Worm (Caenorhabditis elegans): ENCODE measurements around the gene R160.6.
A peak's percentile ranks its signal among the peaks of the same experiment; 100 is the strongest.

The R160.6 gene

ce11 chrX:4386493-4386892 is 13.5 kb upstream of the R160.6 start:
- no peak for TF ChIP-seq lin-39 (tag; optimal IDR thresholded peaks at IDR 0.05)
- peak; percentile 41 for TF ChIP-seq gmeb-1 (tag; optimal IDR thresholded peaks at IDR 0.05)
- no peak for TF ChIP-seq ztf-4 (tag; optimal IDR thresholded peaks at IDR 0.05)
- no peak for TF ChIP-seq nhr-10 (tag; optimal IDR thresholded peaks at IDR 0.05)
- TF ChIP-seq ztf-1 (GFP tag; conservative IDR thresholded peaks at IDR 0.05) = no peak
- TF ChIP-seq nhr-25 (tag; optimal IDR thresholded peaks at IDR 0.05) = peak; percentile 71
- TF ChIP-seq sma-9 (GFP tag; optimal IDR thresholded peaks at IDR 0.05) = no peak
- no peak for TF ChIP-seq sma-9 (tag; optimal IDR thresholded peaks at IDR 0.05)

ce11 chrX:4383316-4383936 is 10.4 kb upstream of the R160.6 start, which contains the start of gene lst-2:
Gene lst-2 (minus strand): TSS chrX:4383366.
- TF ChIP-seq nhr-23 (tag; optimal IDR thresholded peaks at IDR 0.05) (no peak), unc-55 (GFP tag; optimal IDR thresholded peaks at IDR 0.05) (peak; percentile 11), sem-4 (tag; optimal IDR thresholded peaks at IDR 0.05) (no peak), R02D3.7 (tag; optimal IDR thresholded peaks at IDR 0.05) (no peak)

ce11 chrX:4377689-4378088 is 4.7 kb upstream of the R160.6 start, which contains the start of gene R160.12:
Gene R160.12 (minus strand): TSS chrX:4377789.
- no peak for TF ChIP-seq blmp-1 (tag; optimal IDR thresholded peaks at IDR 0.05; ENCODE audit: insufficient read depth)

- TF ChIP-seq gmeb-1 (tag; optimal IDR thresholded peaks at IDR 0.05) (no peak), crh-2 (tag; optimal IDR thresholded peaks at IDR 0.05) (no peak)
Observed at ce11 chrX:4376801-4377200, 3.8 kb upstream of the R160.6 start, which contains the start of gene R160.2. Gene R160.2 (minus strand): TSS chrX:4376901.

- no peak for TF ChIP-seq ceh-82 (tag; optimal IDR thresholded peaks at IDR 0.05)
- no peak for TF ChIP-seq alr-1 (tag; optimal IDR thresholded peaks at IDR 0.05)
- no peak for TF ChIP-seq elt-1 (tag; optimal IDR thresholded peaks at IDR 0.05)
- no peak for TF ChIP-seq zag-1 (tag; optimal IDR thresholded peaks at IDR 0.05)
- no peak for TF ChIP-seq C34F6.9 (tag; optimal IDR thresholded peaks at IDR 0.05)
- no peak for TF ChIP-seq unc-62 (GFP tag; optimal IDR thresholded peaks at IDR 0.05)
- TF ChIP-seq mab-5 (tag; optimal IDR thresholded peaks at IDR 0.05) = no peak
- no peak for TF ChIP-seq ztf-11 (tag; optimal IDR thresholded peaks at IDR 0.05)
- TF ChIP-seq nhr-11 (tag; optimal IDR thresholded peaks at IDR 0.05) = no peak
- no peak for TF ChIP-seq aly-2 (tag; optimal IDR thresholded peaks at IDR 0.05)
- no peak for TF ChIP-seq nhr-237 (tag; optimal IDR thresholded peaks at IDR 0.05)
- TF ChIP-seq nhr-21 (tag; optimal IDR thresholded peaks at IDR 0.05) = no peak
- no peak for TF ChIP-seq dmd-4 (tag; optimal IDR thresholded peaks at IDR 0.05)
- TF ChIP-seq nhr-129 (tag; optimal IDR thresholded peaks at IDR 0.05) = no peak
- TF ChIP-seq sem-4 (tag; optimal IDR thresholded peaks at IDR 0.05) = no peak
- TF ChIP-seq nhr-12 (tag; optimal IDR thresholded peaks at IDR 0.05) = no peak
- TF ChIP-seq nhr-10 (tag; optimal IDR thresholded peaks at IDR 0.05) = no peak
- no peak for TF ChIP-seq lsy-2 (tag; optimal IDR thresholded peaks at IDR 0.05)
- no peak for TF ChIP-seq nhr-6 (tag; optimal IDR thresholded peaks at IDR 0.05)
Observed at ce11 chrX:4371988-4372387, 1.0 kb downstream of the R160.6 start, which contains the start of gene R160.14. Gene R160.14 (minus strand): TSS chrX:4372088.

- no peak for TF ChIP-seq sma-3 (GFP tag; optimal IDR thresholded peaks at IDR 0.05)
- TF ChIP-seq blmp-1 (tag; optimal IDR thresholded peaks at IDR 0.05; ENCODE audit: insufficient read depth) = no peak
- no peak for TF ChIP-seq R02D3.7 (tag; optimal IDR thresholded peaks at IDR 0.05)
- TF ChIP-seq dmd-4 (tag; optimal IDR thresholded peaks at IDR 0.05) = no peak
- no peak for TF ChIP-seq nhr-25 (tag; optimal IDR thresholded peaks at IDR 0.05)
- no peak for TF ChIP-seq elt-1 (tag; optimal IDR thresholded peaks at IDR 0.05)
- no peak for TF ChIP-seq unc-55 (GFP tag; optimal IDR thresholded peaks at IDR 0.05)
- TF ChIP-seq ztf-11 (tag; optimal IDR thresholded peaks at IDR 0.05) = no peak
- TF ChIP-seq ceh-16 (tag; optimal IDR thresholded peaks at IDR 0.05) = no peak
- no peak for TF ChIP-seq snpc-4 (tag; optimal IDR thresholded peaks at IDR 0.05)
- no peak for TF ChIP-seq zag-1 (tag; optimal IDR thresholded peaks at IDR 0.05)
- no peak for TF ChIP-seq F13H6.1 (tag; optimal IDR thresholded peaks at IDR 0.05)
- no peak for TF ChIP-seq nhr-129 (tag; optimal IDR thresholded peaks at IDR 0.05)
- no peak for TF ChIP-seq nhr-77 (tag; optimal IDR thresholded peaks at IDR 0.05)
- no peak for TF ChIP-seq unc-39 (tag; optimal IDR thresholded peaks at IDR 0.05)
- TF ChIP-seq lin-39 (tag; optimal IDR thresholded peaks at IDR 0.05) = no peak
Observed at ce11 chrX:4371413-4371812, 1.6 kb downstream of the R160.6 start, which contains the start of gene R160.13. Gene R160.13 (minus strand): TSS chrX:4371513.

Data from whole organism, L2 larva.